Worm (Caenorhabditis elegans) whole organism, L4/young adult: ENCODE results near the gene sek-6.

Experiments used
- W03F9.2 ChIP-seq: fragments of 150-350 bp; optimal IDR thresholded peaks from 2 replicates; lab custom pipeline; 2014; ENCODE audit warnings: missing biosample characterization, missing genetic modification characterization
- him-1 ChIP-seq: sonication (generic microtip); optimal IDR thresholded peaks from 2 replicates; lab custom pipeline; 2016; ENCODE audit warnings: missing genotype, missing genetic modification reagents, missing genetic modification characterization, missing compliant biosample characterization

- TF ChIP-seq him-1 (tag; lab: Kevin White, UChicago): no peak
- TF ChIP-seq W03F9.2 (tag; lab: Kevin White, UChicago): no peak
These were observed 47.7 kb downstream of the sek-6 start for ce11 chrX:10078637-10079036.
